Fruit fly (Drosophila melanogaster) whole organism, embryonic: ENCODE data around the gene CG15336.

Source experiments
- Aef1 ChIP-seq: fragments of 200-800 bp; sonication (Bioruptor generic); IDR thresholded peaks from 3 replicates; pipeline ENCODE4 v1.3.6; 2022; ENCODE audit warnings: missing biosample characterization, missing genetic modification characterization
- Atf6 ChIP-seq: fragments of 200-800 bp; sonication (Bioruptor generic); IDR thresholded peaks from 2 replicates; pipeline ENCODE4 v1.3.6; 2022; ENCODE audit warnings: missing biosample characterization, missing genetic modification characterization
- Awh ChIP-seq: fragments of 200-800 bp; sonication (Bioruptor generic); IDR thresholded peaks from 2 replicates; pipeline ENCODE4, ENCODE4 v1.3.6; 2022; ENCODE audit warnings: missing biosample characterization, missing genetic modification characterization
- CG10209 ChIP-seq: fragments of 200-800 bp; sonication (Bioruptor generic); optimal IDR thresholded peaks from 3 replicates; lab custom pipeline; 2017; ENCODE audit warnings: missing biosample characterization, mild to moderate bottlenecking, missing genetic modification characterization, missing genetic modification reagents
- CG10431 ChIP-seq: fragments of 200-800 bp; sonication (Bioruptor generic); optimal IDR thresholded peaks from 3 replicates; lab custom pipeline; 2018; ENCODE audit warnings: missing biosample characterization, mild to moderate bottlenecking, missing genetic modification characterization
- CG10543 ChIP-seq: fragments of 200-800 bp; sonication (Bioruptor generic); optimal IDR thresholded peaks from 3 replicates; lab custom pipeline; 2017; ENCODE audit warnings: missing biosample characterization, mild to moderate bottlenecking, missing genetic modification characterization, moderate library complexity
- CG11085 ChIP-seq: fragments of 200-800 bp; sonication (Bioruptor generic); IDR thresholded peaks from 2 replicates; pipeline ENCODE4 v1.3.6; 2022; ENCODE audit warnings: missing biosample characterization, missing genetic modification characterization
- CG12299 ChIP-seq: fragments of 200-800 bp; sonication (Bioruptor generic); optimal IDR thresholded peaks from 2 replicates; lab custom pipeline; 2018; ENCODE audit warnings: missing biosample characterization, mild to moderate bottlenecking, missing genetic modification characterization
- CG1233 ChIP-seq: fragments of 200-800 bp; sonication (Bioruptor generic); optimal IDR thresholded peaks from 4 replicates; lab custom pipeline; 2018; ENCODE audit warnings: missing biosample characterization, mild to moderate bottlenecking, missing genetic modification characterization
- CG12391 ChIP-seq: fragments of 200-800 bp; sonication (Bioruptor generic); optimal IDR thresholded peaks from 3 replicates; lab custom pipeline; 2018; ENCODE audit warnings: missing biosample characterization, mild to moderate bottlenecking, missing genetic modification characterization, moderate library complexity
- CG12744 ChIP-seq: fragments of 200-800 bp; sonication (Bioruptor generic); optimal IDR thresholded peaks from 2 replicates; lab custom pipeline; 2016; ENCODE audit warnings: missing biosample characterization, missing genetic modification characterization
- CG13424 ChIP-seq: fragments of 200-800 bp; sonication (Bioruptor generic); optimal IDR thresholded peaks from 2 replicates; lab custom pipeline; 2019; ENCODE audit warnings: missing biosample characterization, mild to moderate bottlenecking, missing genetic modification characterization, moderate library complexity
- CG16813 ChIP-seq: fragments of 200-800 bp; sonication (Bioruptor generic); IDR thresholded peaks from 3 replicates; pipeline ENCODE4 v1.3.6; 2022; ENCODE audit warnings: missing biosample characterization, missing genetic modification characterization; ENCODE audit not compliant: partially characterized antibody
- CG16815 ChIP-seq: fragments of 200-800 bp; sonication (Bioruptor generic); optimal IDR thresholded peaks from 3 replicates; lab custom pipeline; 2017; ENCODE audit warnings: missing biosample characterization, mild to moderate bottlenecking, missing genetic modification characterization
- CG17361 ChIP-seq: fragments of 200-800 bp; sonication (Bioruptor generic); IDR thresholded peaks from 3 replicates; pipeline ENCODE4 v1.3.6; 2022; ENCODE audit warnings: missing biosample characterization, missing genetic modification characterization
- CG1792 ChIP-seq: fragments of 200-800 bp; sonication (Bioruptor generic); optimal IDR thresholded peaks from 2 replicates; lab custom pipeline; 2016; ENCODE audit warnings: missing biosample characterization, missing genetic modification characterization
- CG18599 ChIP-seq: fragments of 200-800 bp; sonication (Bioruptor generic); optimal IDR thresholded peaks from 3 replicates; lab custom pipeline; 2017; ENCODE audit warnings: missing biosample characterization, missing genetic modification characterization, mild to moderate bottlenecking, moderate library complexity, missing genetic modification reagents
- CG31388 ChIP-seq: fragments of 200-800 bp; sonication (Bioruptor generic); optimal IDR thresholded peaks from 2 replicates; lab custom pipeline; 2016; ENCODE audit warnings: missing biosample characterization, missing genetic modification characterization
- CG34224 ChIP-seq: fragments of 200-800 bp; sonication (Bioruptor generic); IDR thresholded peaks from 3 replicates; pipeline ENCODE4 v1.3.6; 2022; ENCODE audit warnings: missing biosample characterization, missing genetic modification characterization; ENCODE audit not compliant: partially characterized antibody
- CG3838 ChIP-seq: fragments of 200-800 bp; sonication (Bioruptor generic); optimal IDR thresholded peaks from 3 replicates; lab custom pipeline; 2016; ENCODE audit warnings: missing biosample characterization, missing genetic modification characterization
- CG4707 ChIP-seq: fragments of 200-800 bp; sonication (Bioruptor generic); optimal IDR thresholded peaks from 2 replicates; lab custom pipeline; 2018; ENCODE audit warnings: missing biosample characterization, mild to moderate bottlenecking, missing genetic modification characterization, moderate library complexity
- CG4730 ChIP-seq: fragments of 200-800 bp; sonication (Bioruptor generic); IDR thresholded peaks from 2 replicates; pipeline ENCODE4 v1.3.6; 2022; ENCODE audit warnings: missing biosample characterization, missing genetic modification characterization
- CG4820 ChIP-seq: fragments of 200-800 bp; sonication (Bioruptor generic); optimal IDR thresholded peaks from 3 replicates; lab custom pipeline; 2016; ENCODE audit warnings: missing biosample characterization, missing genetic modification characterization
- CG5245 ChIP-seq: fragments of 200-800 bp; sonication (Bioruptor generic); optimal IDR thresholded peaks from 3 replicates; lab custom pipeline; 2016; ENCODE audit warnings: missing biosample characterization, missing genetic modification characterization
- CG6272 ChIP-seq: fragments of 200-800 bp; sonication (Bioruptor generic); IDR thresholded peaks from 2 replicates; pipeline ENCODE4 v1.3.6; 2022; ENCODE audit warnings: missing biosample characterization, missing genetic modification characterization
- CG6689 ChIP-seq: fragments of 200-800 bp; sonication (Bioruptor generic); IDR thresholded peaks from 2 replicates; pipeline ENCODE4 v1.3.6; 2022; ENCODE audit warnings: missing biosample characterization, missing genetic modification characterization
- CG6791 ChIP-seq: fragments of 200-800 bp; sonication (Bioruptor generic); IDR thresholded peaks from 3 replicates; pipeline ENCODE4 v1.3.6; 2022; ENCODE audit warnings: missing biosample characterization, missing genetic modification characterization; ENCODE audit not compliant: partially characterized antibody
- CG8944 ChIP-seq: fragments of 200-800 bp; sonication (Bioruptor generic); optimal IDR thresholded peaks from 3 replicates; lab custom pipeline; 2016; ENCODE audit warnings: missing biosample characterization, missing genetic modification characterization
- Dref ChIP-seq: fragments of 200-800 bp; sonication (Bioruptor generic); IDR thresholded peaks from 2 replicates; pipeline ENCODE4 v1.3.6; 2022; ENCODE audit warnings: missing biosample characterization, missing genetic modification characterization
- Ets97D ChIP-seq: fragments of 200-800 bp; sonication (Bioruptor generic); optimal IDR thresholded peaks from 3 replicates; lab custom pipeline; 2016; ENCODE audit warnings: missing biosample characterization, missing genetic modification characterization
- Fer1 ChIP-seq: fragments of 200-800 bp; sonication (Bioruptor generic); optimal IDR thresholded peaks from 2 replicates; lab custom pipeline; 2017; ENCODE audit warnings: missing biosample characterization, mild to moderate bottlenecking, missing genetic modification characterization
- Hr3 ChIP-seq: fragments of 200-800 bp; sonication (Bioruptor generic); optimal IDR thresholded peaks from 3 replicates; lab custom pipeline; 2016; ENCODE audit warnings: missing biosample characterization, missing genetic modification characterization
- Hr78 ChIP-seq, 2 experiments: fragments of 200-800 bp in 1 of 2; fragments of >200 bp in 1 of 2; sonication (Bioruptor generic) in 1 of 2; optimal IDR thresholded peaks; 2 replicates each; lab custom pipeline; 2017 to 2019; ENCODE audit warnings: missing biosample characterization in 2 of 2, missing genetic modification characterization in 2 of 2, mild to moderate bottlenecking in 1 of 2, moderate library complexity in 1 of 2
- Mrtf ChIP-seq: fragments of 200-800 bp; sonication (Bioruptor generic); IDR thresholded peaks from 3 replicates; pipeline ENCODE4 v1.3.6; 2022; ENCODE audit warnings: missing biosample characterization, missing genetic modification characterization
- Poxn ChIP-seq: fragments of 200-800 bp; sonication (Bioruptor generic); IDR thresholded peaks from 2 replicates; pipeline ENCODE4 v1.3.6; 2022; ENCODE audit warnings: missing biosample characterization, missing genetic modification characterization
- Taf1 ChIP-seq: fragments of 200-800 bp; sonication (Bioruptor generic); IDR thresholded peaks from 2 replicates; pipeline ENCODE4 v1.3.6; 2022; ENCODE audit warnings: missing biosample characterization, missing genetic modification characterization
- Xbp1 ChIP-seq: fragments of 200-800 bp; sonication (Bioruptor generic); optimal IDR thresholded peaks from 3 replicates; lab custom pipeline; 2016; ENCODE audit warnings: missing biosample characterization, mild to moderate bottlenecking, missing genetic modification characterization
- amos ChIP-seq: fragments of 200-800 bp; sonication (Bioruptor generic); IDR thresholded peaks from 2 replicates; pipeline ENCODE4 v1.3.6; 2022; ENCODE audit warnings: missing biosample characterization, missing genetic modification characterization; ENCODE audit not compliant: partially characterized antibody
- az2 ChIP-seq: fragments of 200-800 bp; sonication (Bioruptor generic); optimal IDR thresholded peaks from 3 replicates; lab custom pipeline; 2016; ENCODE audit warnings: missing biosample characterization, missing genetic modification characterization
- bbx ChIP-seq: fragments of 200-800 bp; sonication (Bioruptor generic); IDR thresholded peaks from 2 replicates; pipeline ENCODE4 v1.3.6; 2022; ENCODE audit warnings: missing biosample characterization, missing genetic modification characterization; ENCODE audit not compliant: partially characterized antibody
- chm ChIP-seq: fragments of 200-800 bp; sonication (Bioruptor generic); IDR thresholded peaks from 2 replicates; pipeline ENCODE4 v1.3.6; 2022; ENCODE audit warnings: missing biosample characterization, missing genetic modification characterization
- ci ChIP-seq: fragments of 200-800 bp; sonication (Bioruptor generic); IDR thresholded peaks from 3 replicates; pipeline ENCODE4 v1.3.6; 2022; ENCODE audit warnings: missing biosample characterization, missing genetic modification characterization
- crc ChIP-seq: fragments of 200-800 bp; sonication (Bioruptor generic); optimal IDR thresholded peaks from 2 replicates; lab custom pipeline; 2016; ENCODE audit warnings: missing biosample characterization, missing genetic modification characterization
- dati ChIP-seq: fragments of 200-800 bp; sonication (Bioruptor generic); IDR thresholded peaks from 2 replicates; pipeline ENCODE4 v1.3.6; 2022; ENCODE audit warnings: missing biosample characterization, missing genetic modification characterization
- gsb-n ChIP-seq: fragments of 200-800 bp; sonication (Bioruptor generic); optimal IDR thresholded peaks from 3 replicates; lab custom pipeline; 2018; ENCODE audit warnings: missing biosample characterization, mild to moderate bottlenecking, missing genetic modification characterization
- gt ChIP-seq: fragments of 200-800 bp; sonication (Bioruptor generic); IDR thresholded peaks from 2 replicates; pipeline ENCODE4 v1.3.6; 2022; ENCODE audit warnings: missing biosample characterization, missing genetic modification characterization
- hth ChIP-seq: fragments of >200 bp; optimal IDR thresholded peaks from 2 replicates; lab custom pipeline; 2017; ENCODE audit warnings: inconsistent platforms
- pb ChIP-seq: fragments of 200-800 bp; sonication (Bioruptor generic); optimal IDR thresholded peaks from 3 replicates; lab custom pipeline; 2016; ENCODE audit warnings: missing biosample characterization, missing genetic modification characterization
- sisA ChIP-seq: fragments of 200-800 bp; sonication (Bioruptor generic); IDR thresholded peaks from 2 replicates; pipeline ENCODE4 v1.3.6; 2022; ENCODE audit warnings: missing biosample characterization, missing genetic modification characterization
- tin ChIP-seq: fragments of 200-800 bp; sonication (Bioruptor generic); optimal IDR thresholded peaks from 3 replicates; lab custom pipeline; 2016; ENCODE audit warnings: missing biosample characterization, missing genetic modification characterization
- tna ChIP-seq: fragments of 200-800 bp; sonication (Bioruptor generic); IDR thresholded peaks from 2 replicates; pipeline ENCODE4 v1.3.6; 2022; ENCODE audit warnings: missing biosample characterization, missing genetic modification characterization; ENCODE audit not compliant: partially characterized antibody

The CG15336 gene

dm6 chrX:8126149-8126548, 21.6 kb upstream of the CG15336 start (continued):
- TF ChIP-seq amos (GFP tag; lab: Robert Waterston, UW), result no peak
- TF ChIP-seq CG10543 (GFP tag; lab: Kevin White, UChicago), result no peak
- TF ChIP-seq CG4820 (GFP tag; lab: Kevin White, UChicago), result peak; percentile 53
- TF ChIP-seq sisA, result peak; percentile 67
- peak; percentile 53 for TF ChIP-seq CG13424 (tag; lab: Kevin White, UChicago)
- TF ChIP-seq Hr78 (GFP tag; optimal IDR thresholded peaks at IDR 0.05; lab: Kevin White, UChicago), result no peak
- no peak for TF ChIP-seq CG6791 (GFP tag; lab: Robert Waterston, UW)
- TF ChIP-seq tna (GFP tag; lab: Robert Waterston, UW), result no peak
- TF ChIP-seq Aef1, result 0 out of 3 replicates have a peak, but pooled peaks have one; percentile 27
- TF ChIP-seq tin (GFP tag; lab: Kevin White, UChicago), result peak; percentile 45
- peak; percentile 64 for TF ChIP-seq Xbp1 (GFP tag; lab: Kevin White, UChicago)
- TF ChIP-seq Dref (GFP tag; lab: Robert Waterston, UW), result no peak
- TF ChIP-seq CG17361 (GFP tag; lab: Robert Waterston, UW), result peak; percentile 56; the same call in 2 of the 3 replicates
- TF ChIP-seq gt (GFP tag; lab: Robert Waterston, UW), result 0 out of 2 replicates have a peak, but pooled peaks have one; percentile 54
- no peak for TF ChIP-seq CG12744 (GFP tag; lab: Kevin White, UChicago)
- peak; percentile 11 for TF ChIP-seq crc (GFP tag; lab: Kevin White, UChicago)
- peak; percentile 55; the same call in 1 of the 2 replicates for TF ChIP-seq chm (GFP tag; lab: Robert Waterston, UW)
- peak; percentile 49 for TF ChIP-seq CG4707 (GFP tag; lab: Kevin White, UChicago)
- TF ChIP-seq Poxn (GFP tag; lab: Robert Waterston, UW), result no peak
- peak; percentile 53 for TF ChIP-seq CG8944
- TF ChIP-seq CG6689, result peak; percentile 74
- peak; percentile 52 for TF ChIP-seq Hr3 (GFP tag; lab: Kevin White, UChicago)
- no peak for TF ChIP-seq CG34224 (GFP tag; lab: Robert Waterston, UW)
- no peak for TF ChIP-seq CG1792 (GFP tag; lab: Kevin White, UChicago)
- TF ChIP-seq CG12299, result no peak
- TF ChIP-seq CG10209 (GFP tag; lab: Kevin White, UChicago), result peak; percentile 39
- peak; percentile 19 for TF ChIP-seq CG1233 (GFP tag; lab: Kevin White, UChicago)
- TF ChIP-seq CG3838 (GFP tag; lab: Kevin White, UChicago), result no peak
- TF ChIP-seq Ets97D (GFP tag; lab: Kevin White, UChicago), result no peak
- no peak for TF ChIP-seq CG31388 (GFP tag; lab: Kevin White, UChicago)
- TF ChIP-seq dati (GFP tag; lab: Robert Waterston, UW), result no peak
- no peak for TF ChIP-seq Fer1 (GFP tag; lab: Kevin White, UChicago)
- TF ChIP-seq Awh (GFP tag; lab: Robert Waterston, UW), result peak; percentile 76
- no peak for TF ChIP-seq Taf1 (GFP tag; lab: Robert Waterston, UW)
- no peak for TF ChIP-seq pb (GFP tag; lab: Kevin White, UChicago)
- TF ChIP-seq CG12391, result peak; percentile 73
- peak; percentile 11 for TF ChIP-seq CG10431 (GFP tag; lab: Kevin White, UChicago)
- TF ChIP-seq CG6272 (GFP tag; lab: Robert Waterston, UW), result no peak
- no peak for TF ChIP-seq CG16813
- peak; percentile 75 for TF ChIP-seq gsb-n
- TF ChIP-seq Mrtf (GFP tag; lab: Robert Waterston, UW), result peak; percentile 55; the same call in 2 of the 3 replicates
- TF ChIP-seq bbx (GFP tag; lab: Robert Waterston, UW), result no peak
- no peak for TF ChIP-seq CG4730 (GFP tag; lab: Robert Waterston, UW)
- TF ChIP-seq ci (GFP tag; lab: Robert Waterston, UW), result peak; percentile 89
- TF ChIP-seq CG16815, result no peak
- peak; percentile 69 for TF ChIP-seq az2 (GFP tag; lab: Kevin White, UChicago)
- TF ChIP-seq Atf6 (GFP tag; lab: Robert Waterston, UW), result no peak; the same call in 1 of the 2 replicates
- TF ChIP-seq CG11085 (GFP tag; lab: Robert Waterston, UW), result no peak
- no peak for TF ChIP-seq hth (lab: Kevin White, UChicago)
- TF ChIP-seq CG5245 (GFP tag; lab: Kevin White, UChicago), result peak; percentile 36
- TF ChIP-seq CG18599 (GFP tag; lab: Kevin White, UChicago), result no peak
